Fruit fly (Drosophila melanogaster) whole organism, wandering third instar larva: ENCODE results near the gene Ugt36F1.

Source experiments
- Abd-B ChIP-seq: fragments of >200 bp; optimal IDR thresholded peaks from 2 replicates; lab custom pipeline; 2017; ENCODE audit warnings: missing biosample characterization, missing genetic modification characterization
- CrebA ChIP-seq: fragments of 200-800 bp; sonication (Bioruptor generic); optimal IDR thresholded peaks from 2 replicates; lab custom pipeline; 2016; ENCODE audit warnings: missing biosample characterization, mild to moderate bottlenecking, missing genetic modification characterization, borderline replicate concordance
- Dfd ChIP-seq: fragments of >200 bp; optimal IDR thresholded peaks from 2 replicates; lab custom pipeline; 2017; ENCODE audit warnings: missing biosample characterization, missing genetic modification characterization
- GATAd ChIP-seq: sonication (Bioruptor generic); optimal IDR thresholded peaks from 2 replicates; lab custom pipeline; 2016; ENCODE audit warnings: missing biosample characterization, missing genetic modification characterization
- Hr78 ChIP-seq: fragments of >200 bp; optimal IDR thresholded peaks from 2 replicates; lab custom pipeline; 2017; ENCODE audit warnings: missing biosample characterization, missing genetic modification characterization
- Rel ChIP-seq, 2 experiments: fragments of 200-800 bp; sonication (Bioruptor generic) in 1 of 2; optimal IDR thresholded peaks; 2 replicates in 1 of 2; 3 replicates in 1 of 2; lab custom pipeline; 2016 to 2019; ENCODE audit warnings: mild to moderate bottlenecking in 2 of 2, missing biosample characterization in 2 of 2, missing genetic modification characterization in 2 of 2, moderate library complexity in 1 of 2
- Sp1 ChIP-seq: fragments of 200-800 bp; sonication (Bioruptor generic); optimal IDR thresholded peaks from 3 replicates; lab custom pipeline; 2019; ENCODE audit warnings: missing biosample characterization, mild to moderate bottlenecking, missing genetic modification characterization, moderate library complexity
- brk ChIP-seq: fragments of 200-800 bp; sonication (Bioruptor generic); optimal IDR thresholded peaks from 2 replicates; lab custom pipeline; 2016; ENCODE audit warnings: missing biosample characterization, mild to moderate bottlenecking, missing genetic modification characterization
- foxo ChIP-seq, 2 experiments: fragments of 200-800 bp; sonication (Bioruptor generic); optimal IDR thresholded peaks; 2 replicates in 1 of 2; 3 replicates in 1 of 2; lab custom pipeline; 2016 to 2017; ENCODE audit warnings: missing biosample characterization in 2 of 2, missing genetic modification characterization in 2 of 2
- pan ChIP-seq: fragments of >200 bp; optimal IDR thresholded peaks from 2 replicates; lab custom pipeline; 2017
- psq ChIP-seq: fragments of 200-800 bp; sonication (Bioruptor generic); optimal IDR thresholded peaks from 3 replicates; lab custom pipeline; 2017; ENCODE audit warnings: missing biosample characterization, mild to moderate bottlenecking, missing genetic modification characterization, moderate library complexity
- sv ChIP-seq: fragments of 200-800 bp; sonication (Bioruptor generic); optimal IDR thresholded peaks from 3 replicates; lab custom pipeline; 2016; ENCODE audit warnings: missing biosample characterization, missing genetic modification characterization
- tai ChIP-seq: sonication (Bioruptor generic); optimal IDR thresholded peaks from 2 replicates; lab custom pipeline; 2016; ENCODE audit warnings: missing biosample characterization, missing genetic modification characterization
- usp ChIP-seq: fragments of >200 bp; optimal IDR thresholded peaks from 2 replicates; lab custom pipeline; 2017; ENCODE audit warnings: missing biosample characterization, missing genetic modification characterization

dm6 chr2L:18809486-18809885, 9.7 kb upstream of the Ugt36F1 start:
- TF ChIP-seq CrebA (GFP tag; lab: Kevin White, UChicago) (no peak), Sp1 (GFP tag; lab: Kevin White, UChicago) (no peak), tai (GFP tag; lab: Kevin White, UChicago) (no peak), Hr78 (GFP tag; lab: Kevin White, UChicago) (no peak), psq (GFP tag; lab: Kevin White, UChicago) (no peak), GATAd (GFP tag; lab: Kevin White, UChicago) (no peak), usp (no peak), sv (no peak), Dfd (GFP tag; lab: Kevin White, UChicago) (no peak), pan (no peak), brk (no peak), Abd-B (GFP tag; lab: Kevin White, UChicago) (no peak), Rel (GFP tag; optimal IDR thresholded peaks at IDR 0.05; lab: Kevin White, UChicago) (no peak), Rel (tag; optimal IDR thresholded peaks at IDR 0.05; lab: Kevin White, UChicago) (no peak), foxo (GFP tag; optimal IDR thresholded peaks at IDR 0.05; lab: Kevin White, UChicago) (no peak)
